Fruit fly (Drosophila melanogaster) S2 (cell line): ENCODE results near the gene CG13855.

ENCODE experiments used
- CG8478 ChIP-seq: fragments of >200 bp; optimal IDR thresholded peaks from 2 replicates; lab custom pipeline; 2018
- CTCF ChIP-seq, 2 experiments: fragments of >200 bp; optimal IDR thresholded peaks; 2 replicates each; lab custom pipeline; 2018

The CG13855 gene

DNA sequence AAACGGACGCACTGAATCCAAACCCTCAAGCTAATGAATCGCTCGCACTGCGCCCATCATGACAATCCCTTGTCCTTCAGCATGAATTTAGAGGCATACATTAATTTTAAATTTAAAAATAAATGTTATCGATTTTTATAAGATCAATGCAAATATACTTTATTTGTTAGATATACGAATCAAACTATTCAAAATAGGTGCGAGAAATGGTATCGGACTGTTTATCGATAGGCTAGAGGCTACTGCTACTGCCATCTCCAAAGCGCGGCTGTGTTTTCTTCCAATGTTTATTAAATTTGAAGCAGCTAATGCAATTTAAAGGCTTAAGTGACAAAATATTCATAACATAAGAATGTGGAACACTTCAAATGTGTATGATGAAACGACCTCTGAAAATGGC is 24.7 kb upstream of the CG13855 start, which contains the start of gene CG43342:
TSS of gene CG43342 (plus strand) at position 264 of the 400 bp plus-strand sequence.
- TF ChIP-seq CG8478 (lab: Kevin White, UChicago) (no peak), CTCF (optimal IDR thresholded peaks at IDR 0.05; lab: Kevin White, UChicago) (no peak)

dm6 chr3R:22381735-22382134 is 24.0 kb upstream of the CG13855 start, which contains the start of gene Gpdh3:
Gene Gpdh3, plus strand, starts transcription at chr3R:22382035.
- no peak for TF ChIP-seq CG8478 (lab: Kevin White, UChicago)
- no peak for TF ChIP-seq CTCF (optimal IDR thresholded peaks at IDR 0.05; lab: Kevin White, UChicago)

- TF ChIP-seq CTCF (optimal IDR thresholded peaks at IDR 0.05; lab: Kevin White, UChicago) (no peak), CG8478 (lab: Kevin White, UChicago) (no peak)
Observed at dm6 chr3R:22389614-22390013, 16.1 kb upstream of the CG13855 start, which contains the start of the genes CAH8 and CG7059. Gene CAH8, minus strand, starts transcription at chr3R:22389714. Gene CG7059, plus strand, starts transcription at chr3R:22389780.

DNA sequence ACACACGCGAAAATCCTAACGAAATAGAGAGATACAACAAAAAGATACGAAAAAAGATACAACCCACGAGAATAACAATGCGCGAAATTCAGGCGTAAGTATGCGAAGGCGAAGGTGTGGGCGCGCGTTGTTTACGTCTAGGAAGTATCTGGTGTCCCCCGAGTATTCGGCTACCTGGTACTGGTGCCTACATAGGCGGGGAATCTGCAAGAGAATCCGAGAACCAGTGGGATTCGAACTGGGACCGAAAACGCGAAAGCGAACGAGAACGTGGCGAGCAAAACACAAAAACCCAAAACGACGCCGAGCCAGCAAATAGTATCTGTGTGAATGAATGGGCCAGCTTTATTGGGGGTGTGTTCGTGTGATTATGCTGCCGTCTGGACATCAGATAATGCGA is 15.6 kb upstream of the CG13855 start:
- TF ChIP-seq CG8478 (lab: Kevin White, UChicago) (no peak), CTCF (optimal IDR thresholded peaks at IDR 0.05; lab: Kevin White, UChicago) (no peak)

- TF ChIP-seq CTCF (optimal IDR thresholded peaks at IDR 0.05; lab: Kevin White, UChicago), result no peak
Observed at dm6 chr3R:22394004-22394403, 11.7 kb upstream of the CG13855 start, which contains the start of gene CG13857. Gene CG13857, minus strand, starts transcription at chr3R:22394104.

- TF ChIP-seq CG8478 (lab: Kevin White, UChicago) (no peak), CTCF (optimal IDR thresholded peaks at IDR 0.05; lab: Kevin White, UChicago) (no peak)
Observed at dm6 chr3R:22395409-22396178, 10.1 kb upstream of the CG13855 start.

- TF ChIP-seq CTCF (optimal IDR thresholded peaks at IDR 0.05; lab: Kevin White, UChicago) (no peak), CG8478 (lab: Kevin White, UChicago) (no peak)
Observed at dm6 chr3R:22396238-22396772, 9.4 kb upstream of the CG13855 start.

DNA sequence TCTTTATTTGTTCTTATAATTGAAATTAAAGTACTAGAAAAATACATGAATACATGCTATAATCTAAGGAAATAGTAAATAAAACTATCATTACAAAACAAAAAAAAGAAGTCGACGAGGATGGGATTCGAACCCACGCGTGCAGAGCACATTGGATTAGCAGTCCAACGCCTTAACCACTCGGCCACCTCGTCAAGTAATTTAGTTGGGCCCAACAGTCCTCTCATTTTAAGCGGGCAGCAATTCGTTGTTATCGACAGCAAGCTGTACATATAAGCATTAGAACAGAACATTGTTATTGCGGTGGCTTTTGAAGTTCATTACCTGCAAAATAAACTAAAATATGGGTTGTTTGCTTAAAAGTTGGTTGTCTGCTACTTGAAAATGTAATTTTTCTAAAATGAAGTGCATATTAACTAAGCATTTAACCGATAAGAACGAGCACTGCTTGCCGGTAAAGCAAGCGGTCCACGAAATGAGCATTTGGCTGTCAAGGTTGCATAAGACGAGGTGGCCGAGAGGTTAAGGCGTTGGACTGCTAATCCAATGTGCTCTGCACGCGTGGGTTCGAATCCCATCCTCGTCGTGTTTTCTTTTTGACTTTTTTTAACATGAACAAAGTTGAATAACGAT is 8.6 kb upstream of the CG13855 start:
- TF ChIP-seq CG8478 (lab: Kevin White, UChicago) (no peak), CTCF (optimal IDR thresholded peaks at IDR 0.05; lab: Kevin White, UChicago) (no peak)

dm6 chr3R:22400246-22400645 is 5.5 kb upstream of the CG13855 start:
- no peak for TF ChIP-seq CTCF (optimal IDR thresholded peaks at IDR 0.05; lab: Kevin White, UChicago)

dm6 chr3R:22402355-22402754 is 3.4 kb upstream of the CG13855 start, which contains the start of gene CG13856:
Gene CG13856, plus strand, starts transcription at chr3R:22402655.
- TF ChIP-seq CG8478 (lab: Kevin White, UChicago), result no peak

DNA sequence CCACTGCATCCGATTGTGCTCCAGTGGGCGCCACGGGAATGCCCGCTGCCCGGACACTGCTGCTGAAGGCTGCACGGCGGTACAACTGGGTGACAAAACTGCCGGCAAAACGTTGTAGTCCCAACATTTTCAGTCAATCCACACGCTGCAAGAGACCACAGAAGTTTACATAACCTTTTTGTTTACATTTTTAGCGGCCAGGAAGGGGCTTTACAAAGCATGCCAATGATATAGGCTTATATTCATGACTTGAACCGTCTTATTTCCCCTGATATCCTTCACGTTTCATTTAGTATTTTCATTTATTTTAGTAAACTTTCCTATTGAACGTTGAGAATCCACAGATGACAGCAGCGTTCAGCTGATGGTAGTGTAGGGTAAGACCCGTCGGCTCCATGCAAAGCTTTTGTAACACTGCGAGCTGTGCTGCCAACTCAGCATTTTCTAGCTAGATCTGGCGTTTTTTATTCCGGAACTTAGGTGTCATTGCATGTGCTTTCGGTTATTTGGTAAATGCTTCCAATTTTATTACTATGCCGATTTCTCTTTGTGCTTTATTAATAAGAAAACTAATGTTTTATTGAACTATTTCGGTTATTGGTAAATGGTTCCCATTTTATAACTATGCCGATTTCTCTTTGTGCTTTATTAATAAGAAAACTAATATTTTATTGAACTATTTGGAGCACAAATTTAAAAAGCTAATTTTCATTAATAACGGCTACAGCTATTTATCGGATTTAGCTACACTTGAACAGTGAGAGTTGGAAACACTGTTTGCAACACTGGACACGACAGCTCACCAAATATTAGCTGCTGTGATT is 5.0 kb downstream of the CG13855 start, which contains the start of the genes CG13850 and lqfR:
TSS of gene CG13850 (minus strand) at position 379 of the 824 bp plus-strand sequence.
TSS of gene lqfR (plus strand) at position 765 of the 824 bp plus-strand sequence.
- TF ChIP-seq CTCF (optimal IDR thresholded peaks at IDR 0.05; lab: Kevin White, UChicago) (no peak), CG8478 (lab: Kevin White, UChicago) (no peak)

DNA sequence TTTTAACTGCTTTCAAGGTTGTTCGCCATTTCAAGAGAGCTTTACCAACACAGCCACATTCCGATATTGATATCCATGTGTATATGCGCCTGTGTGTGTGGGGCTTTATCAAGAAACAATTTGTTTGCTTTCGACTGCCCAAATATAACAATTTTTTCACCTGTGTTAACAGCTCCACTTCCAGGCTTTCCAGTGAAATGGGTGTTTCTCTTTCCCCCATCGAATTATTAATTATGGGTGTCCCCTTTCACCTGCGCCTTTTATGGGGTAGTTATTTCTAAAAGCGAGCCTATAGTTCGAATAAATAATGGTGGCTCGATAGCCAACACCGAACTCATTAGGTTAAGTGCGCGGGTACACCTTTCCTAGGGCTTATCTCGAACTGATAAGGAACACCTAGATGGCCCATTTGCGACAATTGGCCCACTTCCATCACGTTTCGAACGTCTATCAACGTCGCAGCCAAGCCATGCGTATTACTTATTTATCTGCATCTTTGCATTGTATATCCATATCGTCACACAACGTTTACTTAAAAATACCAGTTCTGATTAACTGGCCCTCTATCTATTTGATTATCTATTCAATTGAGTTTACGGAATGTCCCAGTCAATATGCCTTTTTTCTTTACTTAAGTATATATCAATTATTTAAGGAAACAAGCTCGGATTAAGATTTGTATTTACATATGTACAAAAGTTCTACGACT is 6.3 kb downstream of the CG13855 start:
- TF ChIP-seq CTCF (optimal IDR thresholded peaks at IDR 0.05; lab: Kevin White, UChicago) (no peak), CG8478 (lab: Kevin White, UChicago) (no peak)

DNA sequence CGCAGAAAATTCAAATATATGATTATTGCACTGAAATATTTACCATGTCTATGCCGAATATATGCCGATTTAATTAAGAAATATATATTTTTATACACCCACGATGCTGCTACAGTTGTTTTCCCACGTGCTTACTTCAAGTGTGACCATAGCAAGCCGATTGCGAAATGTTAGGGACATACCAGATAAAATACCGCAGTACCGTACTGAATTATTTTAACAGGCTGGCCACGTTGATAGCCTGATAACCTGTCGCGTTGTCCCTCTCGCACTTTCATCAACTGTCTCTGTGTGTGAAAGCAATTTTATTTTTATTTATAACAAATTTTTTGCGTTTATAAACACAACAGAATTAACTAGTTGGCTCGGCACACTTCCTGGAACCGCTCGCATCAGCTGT is 15.2 kb downstream of the CG13855 start, which contains the start of the genes Nop56 and mats:
TSS of gene Nop56 (minus strand) at position 158 of the 400 bp plus-strand sequence.
TSS of gene mats (plus strand) at position 251 of the 400 bp plus-strand sequence.
- TF ChIP-seq CG8478 (lab: Kevin White, UChicago) (no peak), CTCF (optimal IDR thresholded peaks at IDR 0.05; lab: Kevin White, UChicago) (peak in 1 of 2 experiments; percentile 24)
